Worm (Caenorhabditis elegans): ENCODE data around the gene nep-26.

Gene nep-26

ce11 chrII:10248355-10249041 lies 51.4 kb downstream of the nep-26 start, which contains the start of gene atad-3:
atad-3 (plus strand) TSS chrII:10248991.
- TF ChIP-seq nhr-28 (tag; optimal IDR thresholded peaks at IDR 0.05) = no peak
- peak; percentile 26 for TF ChIP-seq hmg-11 (tag; optimal IDR thresholded peaks at IDR 0.05)
- no peak for TF ChIP-seq nhr-77 (tag; optimal IDR thresholded peaks at IDR 0.05)
- no peak for TF ChIP-seq ZK546.5 (tag; optimal IDR thresholded peaks at IDR 0.05)
- TF ChIP-seq nhr-11 (tag; optimal IDR thresholded peaks at IDR 0.05) = peak; percentile 93
- no peak for TF ChIP-seq eor-1 (tag; optimal IDR thresholded peaks at IDR 0.05)
- no peak for TF ChIP-seq ceh-16 (tag; optimal IDR thresholded peaks at IDR 0.05)
- peak; percentile 26 for TF ChIP-seq fos-1 (tag; optimal IDR thresholded peaks at IDR 0.05)
- TF ChIP-seq elt-2 (tag; optimal IDR thresholded peaks at IDR 0.05) = peak; percentile 38
- TF ChIP-seq fkh-10 (GFP tag; optimal IDR thresholded peaks at IDR 0.05) = no peak
- TF ChIP-seq fkh-2 (tag; optimal IDR thresholded peaks at IDR 0.05) = no peak
- peak; percentile 43 for TF ChIP-seq egl-27 (tag; optimal IDR thresholded peaks at IDR 0.05)
- TF ChIP-seq zag-1 (tag; optimal IDR thresholded peaks at IDR 0.05) = no peak
- TF ChIP-seq ceh-82 (tag; optimal IDR thresholded peaks at IDR 0.05) = peak; percentile 67
- TF ChIP-seq nhr-12 (tag; optimal IDR thresholded peaks at IDR 0.05) = no peak
- TF ChIP-seq ceh-28 (tag; optimal IDR thresholded peaks at IDR 0.05) = peak; percentile 69
- no peak for TF ChIP-seq elt-3 (tag; optimal IDR thresholded peaks at IDR 0.05)
- TF ChIP-seq nhr-237 (tag; optimal IDR thresholded peaks at IDR 0.05) = no peak
- peak; percentile 82 for TF ChIP-seq lsy-12 (tag; optimal IDR thresholded peaks at IDR 0.05)
- TF ChIP-seq unc-39 (tag; optimal IDR thresholded peaks at IDR 0.05) = no peak
- peak; percentile 26 for TF ChIP-seq pqm-1 (tag; optimal IDR thresholded peaks at IDR 0.05)
- TF ChIP-seq pha-4 (tag; optimal IDR thresholded peaks at IDR 0.05) = peak; percentile 79
- TF ChIP-seq unc-62 (GFP tag; optimal IDR thresholded peaks at IDR 0.05) = peak; percentile 6
- peak; percentile 73 for TF ChIP-seq nfya-1 (tag; optimal IDR thresholded peaks at IDR 0.05; ENCODE audit: insufficient read depth)
- TF ChIP-seq daf-12 (tag; optimal IDR thresholded peaks at IDR 0.05) = no peak
- no peak for TF ChIP-seq aly-2 (tag; optimal IDR thresholded peaks at IDR 0.05)
- no peak for TF ChIP-seq ama-1 (optimal IDR thresholded peaks at IDR 0.05)
- peak; percentile 55 for TF ChIP-seq lin-39 (tag; optimal IDR thresholded peaks at IDR 0.05)
- peak; percentile 77 for TF ChIP-seq R02D3.7 (tag; optimal IDR thresholded peaks at IDR 0.05)
- no peak for TF ChIP-seq nhr-67 (tag; optimal IDR thresholded peaks at IDR 0.05)
- peak; percentile 61 for TF ChIP-seq skn-1 (tag; optimal IDR thresholded peaks at IDR 0.05)
- peak; percentile 48 for TF ChIP-seq nhr-25 (tag; optimal IDR thresholded peaks at IDR 0.05)
- peak; percentile 89 for TF ChIP-seq lin-15B (tag; optimal IDR thresholded peaks at IDR 0.05)
- no peak for TF ChIP-seq sea-2 (GFP tag; optimal IDR thresholded peaks at IDR 0.05)
- peak; percentile 74 for TF ChIP-seq snpc-4 (tag; optimal IDR thresholded peaks at IDR 0.05)
- TF ChIP-seq nhr-43 (tag; optimal IDR thresholded peaks at IDR 0.05; ENCODE audit: poor library complexity, severe bottlenecking) = peak; percentile 91
- peak; percentile 83 for TF ChIP-seq nhr-23 (tag; optimal IDR thresholded peaks at IDR 0.05)
- peak; percentile 69 for TF ChIP-seq jun-1 (tag; optimal IDR thresholded peaks at IDR 0.05)
- TF ChIP-seq ztf-4 (tag; optimal IDR thresholded peaks at IDR 0.05) = no peak
- no peak for TF ChIP-seq nhr-76 (tag; optimal IDR thresholded peaks at IDR 0.05)
- no peak for TF ChIP-seq mml-1 (tag; optimal IDR thresholded peaks at IDR 0.05)
- TF ChIP-seq ztf-11 (tag; optimal IDR thresholded peaks at IDR 0.05) = no peak
- TF ChIP-seq mdl-1 (tag; optimal IDR thresholded peaks at IDR 0.05) = no peak
- TF ChIP-seq tbx-2 (tag; optimal IDR thresholded peaks at IDR 0.05) = peak; percentile 76
- no peak for TF ChIP-seq egl-5 (tag; optimal IDR thresholded peaks at IDR 0.05)
- peak; percentile 2 for TF ChIP-seq elt-1 (tag; optimal IDR thresholded peaks at IDR 0.05)
- no peak for TF ChIP-seq ceh-9 (tag; optimal IDR thresholded peaks at IDR 0.05)

Data from whole organism, L3 larva.